Fruit fly (Drosophila melanogaster): ENCODE data around the gene CG12795.

CG12795 gene

DNA sequence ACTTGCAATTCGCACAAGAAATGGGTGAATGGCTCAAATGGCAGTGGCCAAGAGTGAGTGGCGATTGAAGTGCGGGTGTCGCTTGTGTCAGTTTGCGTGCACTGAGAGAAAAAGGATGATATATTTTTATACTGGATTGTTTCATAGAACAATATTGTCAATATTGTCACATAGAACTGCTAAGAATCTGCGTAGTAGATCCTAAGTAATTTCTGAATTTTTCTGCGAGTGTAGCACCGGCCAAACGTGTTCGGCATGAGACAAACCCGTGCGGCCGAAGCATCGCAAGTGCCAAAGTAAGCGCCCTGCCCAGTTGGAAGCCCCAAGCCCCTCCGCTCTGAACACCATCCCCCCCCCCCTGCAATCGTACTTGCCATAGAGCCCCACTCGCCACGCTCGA, 11.9 kb upstream of the CG12795 start (continued):
- peak; percentile 7 for TF ChIP-seq Myb (GFP tag; optimal IDR thresholded peaks at IDR 0.05)
- peak; percentile 40 for TF ChIP-seq Abd-B (GFP tag; optimal IDR thresholded peaks at IDR 0.05)
- TF ChIP-seq al (GFP tag; IDR thresholded peaks at IDR 0.05), result peak; percentile 54
- TF ChIP-seq crol (GFP tag; IDR thresholded peaks at IDR 0.05), result peak; percentile 64; the same call in 1 of the 2 replicates
- peak; percentile 44 for TF ChIP-seq CG1602 (GFP tag; optimal IDR thresholded peaks at IDR 0.05)
- TF ChIP-seq fru (optimal IDR thresholded peaks at IDR 0.05), result no peak
- peak; percentile 85 for TF ChIP-seq CG14441 (GFP tag; IDR thresholded peaks at IDR 0.05)
- TF ChIP-seq sr (GFP tag; IDR thresholded peaks at IDR 0.05), result peak; percentile 51; the same call in 1 of the 3 replicates
- peak; percentile 82 for TF ChIP-seq Rx (GFP tag; IDR thresholded peaks at IDR 0.05)
- peak; percentile 30; the same call in 1 of the 2 replicates for TF ChIP-seq CG3847 (GFP tag; IDR thresholded peaks at IDR 0.05)
- TF ChIP-seq CG17385 (GFP tag; optimal IDR thresholded peaks at IDR 0.05), result peak; percentile 62
- TF ChIP-seq CG6683 (GFP tag; optimal IDR thresholded peaks at IDR 0.05), result peak; percentile 28
- peak; percentile 77 for TF ChIP-seq phol (tag; optimal IDR thresholded peaks at IDR 0.05)
- no peak for TF ChIP-seq CG15073 (GFP tag; optimal IDR thresholded peaks at IDR 0.05)
- TF ChIP-seq CG12236 (GFP tag; optimal IDR thresholded peaks at IDR 0.05), result no peak
- peak; percentile 34; the same call in 1 of the 2 replicates for TF ChIP-seq gsb (GFP tag; IDR thresholded peaks at IDR 0.05)
- peak; percentile 80 for TF ChIP-seq stc (GFP tag; IDR thresholded peaks at IDR 0.05)
- no peak for TF ChIP-seq CG6791 (GFP tag; IDR thresholded peaks at IDR 0.05; ENCODE audit: partially characterized antibody)
- TF ChIP-seq CG15514 (GFP tag; optimal IDR thresholded peaks at IDR 0.05), result peak; percentile 48
- TF ChIP-seq pum (GFP tag; optimal IDR thresholded peaks at IDR 0.05), result peak; percentile 36
- no peak for TF ChIP-seq twi (tag; optimal IDR thresholded peaks at IDR 0.05)
- peak; percentile 51 for TF ChIP-seq CG8944 (GFP tag; optimal IDR thresholded peaks at IDR 0.05)
- TF ChIP-seq bowl (GFP tag; IDR thresholded peaks at IDR 0.05), result no peak
- TF ChIP-seq Aef1 (GFP tag; IDR thresholded peaks at IDR 0.05), result peak; percentile 44
- peak; percentile 52 for TF ChIP-seq CG4820 (GFP tag; optimal IDR thresholded peaks at IDR 0.05)
- peak; percentile 25 for TF ChIP-seq salm (tag; optimal IDR thresholded peaks at IDR 0.05)
- TF ChIP-seq GATAe (GFP tag; conservative IDR thresholded peaks at IDR 0.05), result no peak
- TF ChIP-seq sim (GFP tag; IDR thresholded peaks at IDR 0.05), result 0 out of 2 replicates have a peak, but pooled peaks have one; percentile 50
- TF ChIP-seq unpg (GFP tag; optimal IDR thresholded peaks at IDR 0.05), result peak; percentile 61
- peak; percentile 15 for TF ChIP-seq CG18011 (GFP tag; optimal IDR thresholded peaks at IDR 0.05)
- TF ChIP-seq CTCF (GFP tag; optimal IDR thresholded peaks at IDR 0.05), result peak; percentile 8
- TF ChIP-seq NC2β (GFP tag; optimal IDR thresholded peaks at IDR 0.05), result peak; percentile 40
- peak; percentile 46; the same call in 2 of the 3 replicates for TF ChIP-seq croc (GFP tag; conservative IDR thresholded peaks at IDR 0.05)
- 0 out of 2 replicates have a peak, but pooled peaks have one; percentile 38 for TF ChIP-seq CG17612 (GFP tag; IDR thresholded peaks at IDR 0.05)
- 0 out of 2 replicates have a peak, but pooled peaks have one; percentile 21 for TF ChIP-seq CG11085 (GFP tag; IDR thresholded peaks at IDR 0.05)
- TF ChIP-seq Doc3 (GFP tag; IDR thresholded peaks at IDR 0.05; ENCODE audit: partially characterized antibody), result no peak
- peak; percentile 39 for TF ChIP-seq tio (GFP tag; optimal IDR thresholded peaks at IDR 0.05)
- peak; percentile 77 for TF ChIP-seq slbo (GFP tag; IDR thresholded peaks at IDR 0.05)
- TF ChIP-seq CG14667 (GFP tag; IDR thresholded peaks at IDR 0.05), result no peak
- no peak for TF ChIP-seq Doc2 (GFP tag; IDR thresholded peaks at IDR 0.05)
- no peak for TF ChIP-seq kay (GFP tag; optimal IDR thresholded peaks at IDR 0.05)
- TF ChIP-seq ems (GFP tag; optimal IDR thresholded peaks at IDR 0.05), result peak; percentile 24
- peak; percentile 39 for TF ChIP-seq CG10267 (tag; optimal IDR thresholded peaks at IDR 0.05)
- TF ChIP-seq Ravus (GFP tag; IDR thresholded peaks at IDR 0.05), result no peak
- TF ChIP-seq nau (GFP tag; optimal IDR thresholded peaks at IDR 0.05), result peak; percentile 64
- peak; percentile 59; the same call in 1 of the 3 replicates for TF ChIP-seq gce (GFP tag; IDR thresholded peaks at IDR 0.05)
- TF ChIP-seq cato (GFP tag; optimal IDR thresholded peaks at IDR 0.05; ENCODE audit: borderline replicate concordance), result peak; percentile 54
- TF ChIP-seq dimm (GFP tag; IDR thresholded peaks at IDR 0.05), result peak; percentile 57
- TF ChIP-seq Chrac-16 (GFP tag; optimal IDR thresholded peaks at IDR 0.05), result peak; percentile 59
- no peak for TF ChIP-seq tup (GFP tag; optimal IDR thresholded peaks at IDR 0.05)
- peak; percentile 74 for TF ChIP-seq CG2678 (tag; optimal IDR thresholded peaks at IDR 0.05)
- peak; percentile 54 for TF ChIP-seq chn (GFP tag; optimal IDR thresholded peaks at IDR 0.05)
